Fruit fly (Drosophila melanogaster) whole organism, pupa: Measurements from ENCODE around the gene CG13362.

Experiments
- CG10348 ChIP-seq: fragments of 200-800 bp; sonication (Bioruptor generic); IDR thresholded peaks from 2 replicates; pipeline ENCODE4 v1.3.6; 2022; ENCODE audit warnings: missing biosample characterization, missing genetic modification characterization
- CG13204 ChIP-seq: fragments of 200-800 bp; sonication (Bioruptor generic); optimal IDR thresholded peaks from 2 replicates; lab custom pipeline; 2018; ENCODE audit warnings: missing biosample characterization, mild to moderate bottlenecking, missing genetic modification characterization, moderate library complexity
- CG15710 ChIP-seq: fragments of 200-800 bp; sonication (Bioruptor generic); optimal IDR thresholded peaks from 2 replicates; lab custom pipeline; 2018; ENCODE audit warnings: missing biosample characterization, mild to moderate bottlenecking, missing genetic modification characterization, moderate library complexity
- CG17806 ChIP-seq: fragments of 200-800 bp; sonication (Bioruptor generic); optimal IDR thresholded peaks from 2 replicates; lab custom pipeline; 2018; ENCODE audit warnings: missing biosample characterization, mild to moderate bottlenecking, missing genetic modification characterization, moderate library complexity
- D1 ChIP-seq: fragments of 200-800 bp; sonication (Bioruptor generic); optimal IDR thresholded peaks from 2 replicates; lab custom pipeline; 2018; ENCODE audit warnings: missing biosample characterization, mild to moderate bottlenecking, missing genetic modification characterization, moderate library complexity
- EcR ChIP-seq: fragments of 200-800 bp; sonication (Bioruptor generic); optimal IDR thresholded peaks from 3 replicates; lab custom pipeline; 2019; ENCODE audit warnings: missing biosample characterization, missing genetic modification characterization, mild to moderate bottlenecking, moderate library complexity, missing genetic modification reagents
- fd96Ca ChIP-seq: fragments of 200-800 bp; sonication (Bioruptor generic); IDR thresholded peaks from 3 replicates; pipeline ENCODE4 v1.3.6; 2022; ENCODE audit warnings: missing biosample characterization, missing genetic modification characterization

- TF ChIP-seq fd96Ca (GFP tag; lab: Robert Waterston, UW) (no peak), EcR (GFP tag; lab: Kevin White, UChicago) (no peak), D1 (tag; lab: Kevin White, UChicago) (no peak), CG10348 (no peak), CG15710 (tag; lab: Kevin White, UChicago) (no peak), CG17806 (tag; lab: Kevin White, UChicago) (no peak), CG13204 (GFP tag; lab: Kevin White, UChicago) (no peak)
Observed at dm6 chrX:751201-751600, at the start of gene CG13362.
